Fruit fly (Drosophila melanogaster): ENCODE results near the gene CG18417.

CG18417 gene

DNA sequence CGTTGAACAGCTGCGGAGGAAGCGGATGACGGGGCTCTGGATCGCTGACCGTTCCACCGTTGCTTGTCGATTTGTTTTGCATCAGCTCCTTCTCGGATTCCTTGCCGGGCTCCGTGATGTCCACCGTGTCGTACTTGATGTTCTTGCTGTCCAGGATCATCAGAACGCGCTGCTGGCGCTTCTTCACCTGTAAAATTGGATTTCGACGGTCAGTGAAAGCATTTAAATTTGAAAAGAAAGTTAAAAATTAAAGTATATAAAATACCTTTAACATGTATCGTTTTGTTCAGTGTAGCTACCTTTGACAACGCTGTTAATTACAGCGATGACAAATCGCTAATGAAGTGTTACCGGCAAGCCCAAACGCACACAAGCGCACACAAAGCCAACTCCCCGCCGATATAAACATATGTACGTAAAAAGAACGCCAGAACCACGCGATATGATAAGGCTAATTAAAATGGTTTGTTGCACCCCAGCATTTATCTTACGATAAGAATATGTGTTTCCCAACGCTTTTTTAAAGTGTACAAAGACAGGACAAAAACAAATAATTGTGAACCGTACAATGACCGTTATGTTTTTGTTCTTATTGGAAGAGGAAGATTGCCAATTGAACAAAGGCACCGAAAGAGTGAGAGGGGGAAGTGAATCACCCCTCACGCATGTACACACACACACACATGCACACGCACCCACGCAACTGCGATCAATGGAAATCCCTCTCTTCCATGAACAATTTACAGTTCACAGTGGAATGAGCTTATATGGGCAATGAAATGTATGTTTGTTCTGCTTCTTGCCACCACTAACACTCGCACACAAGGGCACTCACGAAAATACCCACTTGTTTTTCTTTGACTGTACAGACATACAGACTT lies 31.8 kb upstream of the CG18417 start (continued):
- TF ChIP-seq Stat92E (GFP tag; optimal IDR thresholded peaks at IDR 0.05) (no peak), PHDP (tag; optimal IDR thresholded peaks at IDR 0.05) (peak; percentile 38), CG10543 (GFP tag; optimal IDR thresholded peaks at IDR 0.05) (peak; percentile 27), dmrt11E (tag; optimal IDR thresholded peaks at IDR 0.05) (no peak), lov (optimal IDR thresholded peaks at IDR 0.05) (no peak), lov (GFP tag; IDR thresholded peaks at IDR 0.05) (0 out of 3 replicates have a peak, but pooled peaks have one; percentile 29), tll (GFP tag; optimal IDR thresholded peaks at IDR 0.05) (no peak), ERR (GFP tag; optimal IDR thresholded peaks at IDR 0.05) (no peak), Rfx (GFP tag; IDR thresholded peaks at IDR 0.05) (peak; percentile 65), Lim3 (GFP tag; IDR thresholded peaks at IDR 0.05) (no peak), hkb (optimal IDR thresholded peaks at IDR 0.05) (no peak), hkb (GFP tag; IDR thresholded peaks at IDR 0.05) (peak; percentile 43), HmgZ (tag; optimal IDR thresholded peaks at IDR 0.05) (no peak), ci (GFP tag; IDR thresholded peaks at IDR 0.05) (peak; percentile 80; the same call in 2 of the 3 replicates), CG31441 (GFP tag; IDR thresholded peaks at IDR 0.05) (peak; percentile 42), CG14860 (GFP tag; IDR thresholded peaks at IDR 0.05; ENCODE audit: partially characterized antibody) (no peak), Spps (tag; optimal IDR thresholded peaks at IDR 0.05) (no peak), Xrp1 (GFP tag; IDR thresholded peaks at IDR 0.05) (peak; percentile 47; the same call in 1 of the 2 replicates), zen2 (GFP tag; IDR thresholded peaks at IDR 0.05; ENCODE audit: partially characterized antibody) (no peak), sim (GFP tag; IDR thresholded peaks at IDR 0.05) (no peak), CG11696 (GFP tag; IDR thresholded peaks at IDR 0.05) (no peak), Sox100B (GFP tag; optimal IDR thresholded peaks at IDR 0.05) (peak; percentile 48), sob (GFP tag; IDR thresholded peaks at IDR 0.05) (0 out of 2 replicates have a peak, but pooled peaks have one; percentile 38), croc (GFP tag; conservative IDR thresholded peaks at IDR 0.05) (no peak), CG6272 (GFP tag; IDR thresholded peaks at IDR 0.05) (no peak), Jarid2 (GFP tag; optimal IDR thresholded peaks at IDR 0.05) (no peak), klu (GFP tag; IDR thresholded peaks at IDR 0.05) (peak; percentile 46), jigr1 (GFP tag; IDR thresholded peaks at IDR 0.05) (no peak), CG10462 (GFP tag; optimal IDR thresholded peaks at IDR 0.05) (no peak), D19B (GFP tag; optimal IDR thresholded peaks at IDR 0.05) (no peak), Lhr (GFP tag; optimal IDR thresholded peaks at IDR 0.05) (no peak), CG32767 (GFP tag; IDR thresholded peaks at IDR 0.05) (peak; percentile 42; the same call in 1 of the 2 replicates), CG30431 (GFP tag; optimal IDR thresholded peaks at IDR 0.05) (no peak), CG11398 (GFP tag; optimal IDR thresholded peaks at IDR 0.05) (no peak), vnd (GFP tag; IDR thresholded peaks at IDR 0.05; ENCODE audit: partially characterized antibody) (0 out of 3 replicates have a peak, but pooled peaks have one; percentile 28), ash1 (GFP tag; optimal IDR thresholded peaks at IDR 0.05) (no peak), slbo (GFP tag; IDR thresholded peaks at IDR 0.05) (peak; percentile 45), lbe (GFP tag; optimal IDR thresholded peaks at IDR 0.05) (peak; percentile 30), CG8478 (optimal IDR thresholded peaks at IDR 0.05) (no peak), cad (GFP tag; optimal IDR thresholded peaks at IDR 0.05) (no peak), ewg (GFP tag; optimal IDR thresholded peaks at IDR 0.05) (no peak), Bgb (GFP tag; IDR thresholded peaks at IDR 0.05; ENCODE audit: partially characterized antibody) (no peak; the same call in 1 of the 2 replicates), CG13287 (GFP tag; IDR thresholded peaks at IDR 0.05; ENCODE audit: partially characterized antibody) (0 out of 2 replicates have a peak, but pooled peaks have one; percentile 17), al (GFP tag; IDR thresholded peaks at IDR 0.05) (no peak; the same call in 1 of the 2 replicates), CG14667 (GFP tag; IDR thresholded peaks at IDR 0.05) (no peak), CHES-1-like (GFP tag; optimal IDR thresholded peaks at IDR 0.05) (no peak), CG14965 (GFP tag; optimal IDR thresholded peaks at IDR 0.05; ENCODE audit: borderline replicate concordance) (no peak), Drgx (GFP tag; IDR thresholded peaks at IDR 0.05) (no peak), NFAT (GFP tag; IDR thresholded peaks at IDR 0.05) (no peak)

All from whole organism, embryonic.